Worm (Caenorhabditis elegans): ENCODE results near the gene ruvb-1.
A peak's percentile ranks its signal among the peaks of the same experiment; 100 is the strongest.

Gene ruvb-1

DNA sequence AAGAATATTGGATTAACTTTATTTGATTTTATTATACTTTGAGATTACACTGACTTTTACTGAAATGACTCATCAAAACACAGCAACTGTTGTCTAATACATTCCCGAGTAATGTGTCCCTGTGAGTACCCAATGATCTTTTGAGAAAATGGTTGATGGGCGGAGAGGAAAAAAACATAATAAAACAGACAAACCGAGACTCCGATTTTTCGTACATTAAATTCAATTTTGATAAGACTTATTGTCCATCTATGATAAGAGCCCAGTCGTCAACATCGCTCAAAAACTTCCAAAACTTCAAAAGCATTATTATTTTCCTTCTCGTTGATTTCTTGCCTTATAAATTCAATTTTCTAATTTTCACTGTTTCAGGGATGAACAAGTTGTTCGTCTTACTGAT lies 29.7 kb downstream of the ruvb-1 start, which contains the start of gene ttr-46:
ttr-46 (plus strand) TSS at position 373 of the 400 bp plus-strand sequence.
- TF ChIP-seq hlh-13 (GFP tag; optimal IDR thresholded peaks at IDR 0.05) (no peak), unc-86 (tag; optimal IDR thresholded peaks at IDR 0.05) (no peak), nfya-1 (tag; optimal IDR thresholded peaks at IDR 0.05) (no peak), ceh-34 (tag; optimal IDR thresholded peaks at IDR 0.05) (no peak), T23F11.4 (GFP tag; optimal IDR thresholded peaks at IDR 0.05) (no peak), fax-1 (tag; optimal IDR thresholded peaks at IDR 0.05) (no peak), hlh-15 (tag; optimal IDR thresholded peaks at IDR 0.05) (no peak), nhr-11 (tag; optimal IDR thresholded peaks at IDR 0.05) (no peak), lin-11 (tag; optimal IDR thresholded peaks at IDR 0.05) (no peak), pha-2 (tag; optimal IDR thresholded peaks at IDR 0.05) (no peak), Y22D7AL.16 (tag; optimal IDR thresholded peaks at IDR 0.05) (no peak), fkh-10 (GFP tag; optimal IDR thresholded peaks at IDR 0.05) (no peak), elt-4 (tag; optimal IDR thresholded peaks at IDR 0.05) (no peak), ceh-9 (tag; optimal IDR thresholded peaks at IDR 0.05) (no peak), K09A11.1 (tag; optimal IDR thresholded peaks at IDR 0.05; ENCODE audit: insufficient read depth) (no peak), unc-42 (tag; optimal IDR thresholded peaks at IDR 0.05) (no peak), ceh-14 (tag; optimal IDR thresholded peaks at IDR 0.05) (no peak), hlh-6 (tag; optimal IDR thresholded peaks at IDR 0.05) (no peak), pqm-1 (tag; optimal IDR thresholded peaks at IDR 0.05) (no peak)

DNA sequence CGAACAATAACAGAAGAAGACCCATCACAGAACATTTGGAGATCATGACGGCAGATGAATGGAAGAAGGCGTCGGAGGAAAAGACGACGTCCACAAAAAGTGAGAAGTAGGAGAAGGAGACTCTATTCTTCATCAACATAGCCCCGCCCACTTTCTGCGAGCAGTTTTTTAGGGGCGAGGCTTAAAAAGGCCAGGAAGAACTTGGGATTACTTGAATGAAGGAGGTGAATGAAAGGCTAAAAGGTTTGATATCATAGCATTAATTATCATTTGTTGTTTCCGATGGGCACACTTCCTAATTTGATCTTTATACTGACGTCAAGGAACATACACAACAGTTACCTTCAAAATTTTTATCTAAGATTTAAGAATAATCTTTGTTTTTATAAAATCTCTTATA lies 31.8 kb downstream of the ruvb-1 start, which contains the start of gene nlp-58:
nlp-58 (minus strand) TSS at position 101 of the 400 bp plus-strand sequence.
- TF ChIP-seq mec-3 (tag; optimal IDR thresholded peaks at IDR 0.05; ENCODE audit: borderline replicate concordance) (no peak), ets-4 (tag; optimal IDR thresholded peaks at IDR 0.05) (no peak), dve-1 (tag; optimal IDR thresholded peaks at IDR 0.05) (no peak)

DNA sequence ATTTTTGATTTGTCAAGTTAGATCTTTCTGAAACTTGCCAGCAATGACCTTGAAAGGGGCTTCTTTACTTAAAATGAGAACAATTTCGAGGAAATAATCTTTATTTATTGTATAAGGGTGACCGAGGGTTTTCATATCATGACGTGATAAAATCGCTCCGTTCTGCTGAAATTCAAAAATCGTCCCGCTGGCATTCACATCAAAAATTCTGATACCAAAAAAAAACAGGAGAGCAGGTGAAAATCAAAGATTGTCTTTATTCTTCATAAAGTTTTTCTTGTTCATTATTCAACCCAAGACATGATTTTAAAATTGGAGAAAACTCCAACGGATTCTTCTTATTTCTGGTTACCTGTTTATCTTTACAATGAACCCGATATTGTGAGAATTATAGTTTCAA lies 36.5 kb downstream of the ruvb-1 start, which contains the start of gene sre-28:
sre-28 (plus strand) TSS at position 301 of the 400 bp plus-strand sequence.
- TF ChIP-seq C08G9.2 (tag; optimal IDR thresholded peaks at IDR 0.05) (no peak), ceh-22 (tag; optimal IDR thresholded peaks at IDR 0.05) (no peak), fax-1 (tag; optimal IDR thresholded peaks at IDR 0.05) (no peak), pqm-1 (tag; optimal IDR thresholded peaks at IDR 0.05) (no peak), ets-4 (tag; optimal IDR thresholded peaks at IDR 0.05) (no peak)

ce11 chrV:9943039-9943438 lies 37.6 kb downstream of the ruvb-1 start, which contains the start of gene fipr-12:
Gene fipr-12, plus strand, starts transcription at chrV:9943339.
- no peak for TF ChIP-seq Y22D7AL.16 (tag; optimal IDR thresholded peaks at IDR 0.05)
- no peak for TF ChIP-seq pat-9 (tag; optimal IDR thresholded peaks at IDR 0.05)
- TF ChIP-seq syd-9 (tag; optimal IDR thresholded peaks at IDR 0.05) = no peak
- no peak for TF ChIP-seq ceh-18 (tag; optimal IDR thresholded peaks at IDR 0.05)
- TF ChIP-seq ceh-34 (tag; optimal IDR thresholded peaks at IDR 0.05) = no peak
- TF ChIP-seq lin-11 (tag; optimal IDR thresholded peaks at IDR 0.05) = no peak
- no peak for TF ChIP-seq pqm-1 (tag; optimal IDR thresholded peaks at IDR 0.05)
- no peak for TF ChIP-seq unc-55 (GFP tag; optimal IDR thresholded peaks at IDR 0.05)
- no peak for TF ChIP-seq ets-4 (tag; optimal IDR thresholded peaks at IDR 0.05)
- no peak for TF ChIP-seq fax-1 (tag; optimal IDR thresholded peaks at IDR 0.05)
- no peak for TF ChIP-seq ama-1 (optimal IDR thresholded peaks at IDR 0.05)
- TF ChIP-seq sox-4 (tag; optimal IDR thresholded peaks at IDR 0.05) = no peak

- no peak for TF ChIP-seq Y22D7AL.16 (tag; optimal IDR thresholded peaks at IDR 0.05)
These were observed 43.2 kb downstream of the ruvb-1 start, which contains the start of gene srj-33 for ce11 chrV:9937435-9937834. Gene srj-33, minus strand, starts transcription at chrV:9937535.

DNA sequence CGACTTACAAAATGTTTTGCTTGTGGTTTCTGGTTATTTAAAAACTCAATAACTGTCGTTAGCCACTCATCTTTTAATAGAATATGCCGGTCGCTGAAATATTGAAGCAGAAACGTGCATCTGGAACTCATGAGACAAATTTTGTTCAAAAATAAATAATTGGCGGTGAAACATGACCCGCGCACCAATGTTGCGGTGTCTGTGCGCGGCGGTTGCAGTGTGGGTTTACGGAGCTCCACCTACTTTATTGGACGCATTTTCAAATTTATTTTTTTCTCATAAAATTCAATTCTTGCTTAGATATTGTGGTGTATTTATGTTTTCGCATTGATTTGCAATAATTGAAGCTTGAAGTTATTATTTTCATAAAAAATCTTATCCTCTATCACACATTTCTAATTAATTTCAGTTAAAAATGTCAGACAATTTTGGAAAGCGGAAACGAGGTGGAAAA lies 50.0 kb downstream of the ruvb-1 start, which contains the start of the genes rmh-2 and suds-3:
rmh-2 (minus strand) TSS at position 164 of the 454 bp plus-strand sequence.
suds-3 (plus strand) TSS at position 404 of the 454 bp plus-strand sequence.
- peak; percentile 4 for TF ChIP-seq ceh-31 (tag; optimal IDR thresholded peaks at IDR 0.05)
- TF ChIP-seq ama-1 (optimal IDR thresholded peaks at IDR 0.05) = no peak
- peak; percentile 20 for TF ChIP-seq elt-2 (tag; optimal IDR thresholded peaks at IDR 0.05)
- peak; percentile 43 for TF ChIP-seq nfya-1 (tag; optimal IDR thresholded peaks at IDR 0.05)
- peak; percentile 38 for TF ChIP-seq tbx-2 (tag; optimal IDR thresholded peaks at IDR 0.05)
- peak; percentile 65 for TF ChIP-seq ceh-34 (tag; optimal IDR thresholded peaks at IDR 0.05)
- TF ChIP-seq ceh-22 (tag; optimal IDR thresholded peaks at IDR 0.05) = no peak
- no peak for TF ChIP-seq hlh-8 (tag; optimal IDR thresholded peaks at IDR 0.05)
- peak; percentile 49 for TF ChIP-seq K09A11.1 (tag; optimal IDR thresholded peaks at IDR 0.05; ENCODE audit: insufficient read depth)
- TF ChIP-seq dmd-4 (tag; optimal IDR thresholded peaks at IDR 0.05; ENCODE audit: borderline replicate concordance) = no peak
- no peak for TF ChIP-seq fax-1 (tag; optimal IDR thresholded peaks at IDR 0.05)
